Fruit fly (Drosophila melanogaster) whole organism, embryonic: ENCODE results near the gene Sam-S.

Experiments
- ATbp ChIP-seq: fragments of 200-800 bp; sonication (Bioruptor generic); optimal IDR thresholded peaks from 2 replicates; lab custom pipeline; 2017; ENCODE audit warnings: missing biosample characterization, mild to moderate bottlenecking, missing genetic modification characterization, missing genetic modification reagents
- B-H2 ChIP-seq: fragments of 200-800 bp; sonication (Bioruptor generic); optimal IDR thresholded peaks from 2 replicates; lab custom pipeline; 2018; ENCODE audit warnings: missing biosample characterization, mild to moderate bottlenecking, missing genetic modification characterization
- CG10209 ChIP-seq: fragments of 200-800 bp; sonication (Bioruptor generic); optimal IDR thresholded peaks from 3 replicates; lab custom pipeline; 2017; ENCODE audit warnings: missing biosample characterization, mild to moderate bottlenecking, missing genetic modification characterization, missing genetic modification reagents
- CG13424 ChIP-seq: fragments of 200-800 bp; sonication (Bioruptor generic); optimal IDR thresholded peaks from 2 replicates; lab custom pipeline; 2019; ENCODE audit warnings: missing biosample characterization, mild to moderate bottlenecking, missing genetic modification characterization, moderate library complexity
- lmd ChIP-seq: fragments of 200-800 bp; sonication (Bioruptor generic); IDR thresholded peaks from 2 replicates; pipeline ENCODE4 v1.3.6; 2022; ENCODE audit warnings: missing biosample characterization, missing genetic modification characterization
- tgo ChIP-seq: fragments of 200-800 bp; sonication (Bioruptor generic); IDR thresholded peaks from 3 replicates; pipeline ENCODE4 v1.3.6; 2022; ENCODE audit warnings: missing biosample characterization, missing genetic modification characterization
- usp ChIP-seq: fragments of >200 bp; optimal IDR thresholded peaks from 2 replicates; lab custom pipeline; 2017; ENCODE audit warnings: missing biosample characterization, missing genetic modification characterization

- TF ChIP-seq CG13424 (tag; lab: Kevin White, UChicago) (no peak), CG10209 (GFP tag; lab: Kevin White, UChicago) (no peak), tgo (no peak), usp (GFP tag; lab: Kevin White, UChicago) (no peak), ATbp (GFP tag; lab: Kevin White, UChicago) (no peak), B-H2 (GFP tag; lab: Kevin White, UChicago) (peak; percentile 36), lmd (GFP tag; lab: Robert Waterston, UW) (no peak)
These were observed 4.4 kb upstream of the Sam-S start, which contains the start of gene Creld for dm6 chr2L:102161-102761.
